Comparison of ENCODE assay signal across 3 worm cellular contexts in genomic region chrII:10168905-10169782, ce11.
TF ChIP-seq lines count a peak whose summit lies in the region.

TSS of gene daf-19 (minus strand) at chrII:10169346.

TF ChIP-seq in whole organism, L1 larva, 84 proteins besides CTCF, POLR2A, EP300 and RAD21 (continued from another document and continues in another):
- TF ChIP-seq nhr-71 (tag; optimal IDR thresholded peaks at IDR 0.05; lab: Kevin White, UChicago) (peak; percentile 66), skn-1 (tag; optimal IDR thresholded peaks at IDR 0.05; lab: Kevin White, UChicago) (peak; percentile 49), lsy-2 (tag; optimal IDR thresholded peaks at IDR 0.05; lab: Kevin White, UChicago) (peak; percentile 48 to 59), unc-98 (GFP tag; IDR thresholded peaks at IDR 0.05; lab: Robert Waterston, UW) (no peak), zip-4 (GFP tag; optimal IDR thresholded peaks at IDR 0.05; lab: Kevin White, UChicago) (peak; percentile 3), ceh-63 (GFP tag; optimal IDR thresholded peaks at IDR 0.05; lab: Kevin White, UChicago) (no peak), grh-1 (GFP tag; IDR thresholded peaks at IDR 0.05; lab: Robert Waterston, UW) (no peak), alr-1 (tag; optimal IDR thresholded peaks at IDR 0.05; lab: Kevin White, UChicago; ENCODE audit: borderline replicate concordance) (no peak), unc-30 (tag; optimal IDR thresholded peaks at IDR 0.05; lab: Kevin White, UChicago) (no peak), ztf-4 (tag; optimal IDR thresholded peaks at IDR 0.05; lab: Kevin White, UChicago) (no peak), nhr-20 (tag; optimal IDR thresholded peaks at IDR 0.05; lab: Kevin White, UChicago) (peak; percentile 52), lin-14 (GFP tag; optimal IDR thresholded peaks at IDR 0.05; lab: Kevin White, UChicago) (peak; percentile 76), unc-62 (GFP tag; optimal IDR thresholded peaks at IDR 0.05; lab: Kevin White, UChicago) (no peak), nhr-237 (tag; optimal IDR thresholded peaks at IDR 0.05; lab: Kevin White, UChicago) (no peak), zag-1 (tag; optimal IDR thresholded peaks at IDR 0.05; lab: Kevin White, UChicago) (no peak), ets-5 (GFP tag; IDR thresholded peaks at IDR 0.05; lab: Robert Waterston, UW) (no peak), egl-13 (tag; optimal IDR thresholded peaks at IDR 0.05; lab: Kevin White, UChicago) (peak; percentile 75), xbp-1 (tag; optimal IDR thresholded peaks at IDR 0.05; lab: Kevin White, UChicago) (peak; percentile 30), efl-3 (GFP tag; optimal IDR thresholded peaks at IDR 0.05; lab: Kevin White, UChicago) (no peak), vab-15 (tag; optimal IDR thresholded peaks at IDR 0.05; lab: Kevin White, UChicago) (no peak), unc-86 (tag; optimal IDR thresholded peaks at IDR 0.05; lab: Kevin White, UChicago) (peak; percentile 52), nhr-84 (tag; optimal IDR thresholded peaks at IDR 0.05; lab: Kevin White, UChicago) (no peak), elt-3 (tag; optimal IDR thresholded peaks at IDR 0.05; lab: Kevin White, UChicago) (peak in 2 of 6 experiments; percentile 28 to 88), hlh-17 (GFP tag; optimal IDR thresholded peaks at IDR 0.05; lab: Kevin White, UChicago; ENCODE audit: borderline replicate concordance) (no peak), nhr-19 (GFP tag; conservative IDR thresholded peaks at IDR 0.05; lab: Robert Waterston, UW) (peak; percentile 30; the same call in 1 of the 2 replicates), egl-27 (tag; optimal IDR thresholded peaks at IDR 0.05; lab: Kevin White, UChicago) (no peak), jun-1 (tag; optimal IDR thresholded peaks at IDR 0.05; lab: Kevin White, UChicago) (peak; percentile 11), pqm-1 (tag; optimal IDR thresholded peaks at IDR 0.05; lab: Kevin White, UChicago) (no peak), tbx-2 (tag; optimal IDR thresholded peaks at IDR 0.05; lab: Kevin White, UChicago) (peak; percentile 45), mep-1 (tag; optimal IDR thresholded peaks at IDR 0.05; lab: Kevin White, UChicago) (peak; percentile 55), fkh-10 (GFP tag; optimal IDR thresholded peaks at IDR 0.05; lab: Kevin White, UChicago) (peak; percentile 35), fkh-8 (tag; optimal IDR thresholded peaks at IDR 0.05; lab: Kevin White, UChicago) (peak; percentile 96), snu-23 (GFP tag; optimal IDR thresholded peaks at IDR 0.05; lab: Kevin White, UChicago) (peak; percentile 70), pax-3 (tag; optimal IDR thresholded peaks at IDR 0.05; lab: Kevin White, UChicago) (peak; percentile 60), lin-35 (GFP tag; optimal IDR thresholded peaks at IDR 0.05; lab: Kevin White, UChicago) (peak; percentile 28 to 50), ceh-82 (tag; optimal IDR thresholded peaks at IDR 0.05; lab: Kevin White, UChicago) (peak in 2 of 3 experiments; percentile 30 to 71), fkh-4 (tag; optimal IDR thresholded peaks at IDR 0.05; lab: Kevin White, UChicago; ENCODE audit: borderline replicate concordance) (no peak), nhr-12 (tag; optimal IDR thresholded peaks at IDR 0.05; lab: Kevin White, UChicago) (no peak), nhr-76 (tag; optimal IDR thresholded peaks at IDR 0.05; lab: Kevin White, UChicago) (no peak), lir-3 (tag; optimal IDR thresholded peaks at IDR 0.05; lab: Kevin White, UChicago; ENCODE audit: poor library complexity) (peak; percentile 16), rnt-1 (tag; optimal IDR thresholded peaks at IDR 0.05; lab: Kevin White, UChicago) (peak; percentile 50), ama-1 (optimal IDR thresholded peaks at IDR 0.05; lab: Kevin White, UChicago) (peak; percentile 34), nhr-47 (tag; optimal IDR thresholded peaks at IDR 0.05; lab: Kevin White, UChicago) (peak; percentile 77), sox-4 (tag; optimal IDR thresholded peaks at IDR 0.05; lab: Kevin White, UChicago) (peak; percentile 51)

TF ChIP-seq in whole organism, L3 larva, 47 proteins besides CTCF, POLR2A, EP300 and RAD21 (continued from another document):
- peak; percentile 7 for TF ChIP-seq nhr-25 (tag; optimal IDR thresholded peaks at IDR 0.05; lab: Kevin White, UChicago)
- no peak for TF ChIP-seq nhr-43 (tag; optimal IDR thresholded peaks at IDR 0.05; lab: Kevin White, UChicago; ENCODE audit: poor library complexity, severe bottlenecking)
- TF ChIP-seq nhr-11 (tag; optimal IDR thresholded peaks at IDR 0.05; lab: Kevin White, UChicago): peak; percentile 95
- TF ChIP-seq ama-1 (optimal IDR thresholded peaks at IDR 0.05; lab: Kevin White, UChicago): peak; percentile 38
- no peak for TF ChIP-seq nhr-12 (tag; optimal IDR thresholded peaks at IDR 0.05; lab: Kevin White, UChicago)
- TF ChIP-seq ceh-28 (tag; optimal IDR thresholded peaks at IDR 0.05; lab: Kevin White, UChicago): no peak
- peak; percentile 4 for TF ChIP-seq fkh-10 (GFP tag; optimal IDR thresholded peaks at IDR 0.05; lab: Kevin White, UChicago)
- peak; percentile 43 for TF ChIP-seq lin-39 (tag; optimal IDR thresholded peaks at IDR 0.05; lab: Kevin White, UChicago)

TF ChIP-seq in whole organism, young adult, 124 proteins besides CTCF, POLR2A, EP300 and RAD21 (continued from another document):
- peak; percentile 57 for TF ChIP-seq dox-1 (GFP tag; IDR thresholded peaks at IDR 0.05; lab: Robert Waterston, UW)
- TF ChIP-seq F22D6.2 (tag; optimal IDR thresholded peaks at IDR 0.05; lab: Kevin White, UChicago): no peak
- no peak for TF ChIP-seq ceh-40 (GFP tag; IDR thresholded peaks at IDR 0.05; lab: Robert Waterston, UW)
- no peak for TF ChIP-seq ccch-3 (GFP tag; optimal IDR thresholded peaks at IDR 0.05; lab: Kevin White, UChicago)
- TF ChIP-seq nhr-80 (tag; optimal IDR thresholded peaks at IDR 0.05; lab: Kevin White, UChicago): peak; percentile 35
- TF ChIP-seq xnd-1 (tag; optimal IDR thresholded peaks at IDR 0.05; lab: Kevin White, UChicago): no peak
- TF ChIP-seq aptf-3 (GFP tag; IDR thresholded peaks at IDR 0.05; lab: Robert Waterston, UW): no peak
- no peak for TF ChIP-seq ceh-91 (GFP tag; IDR thresholded peaks at IDR 0.05; lab: Robert Waterston, UW)
- TF ChIP-seq nfya-1 (tag; optimal IDR thresholded peaks at IDR 0.05; lab: Kevin White, UChicago; ENCODE audit: borderline replicate concordance, insufficient read depth): no peak
- peak; percentile 23; the same call in 1 of the 2 replicates for TF ChIP-seq madf-6 (GFP tag; IDR thresholded peaks at IDR 0.05; lab: Robert Waterston, UW)
- TF ChIP-seq ekl-4 (GFP tag; IDR thresholded peaks at IDR 0.05; lab: Robert Waterston, UW): 0 out of 2 replicates have a peak, but pooled peaks have one; percentile 33
- peak; percentile 64; the same call in 1 of the 2 replicates for TF ChIP-seq hmg-1.2 (GFP tag; IDR thresholded peaks at IDR 0.05; lab: Robert Waterston, UW)
- no peak for TF ChIP-seq attf-6 (GFP tag; IDR thresholded peaks at IDR 0.05; lab: Robert Waterston, UW)
- 0 out of 2 replicates have a peak, but pooled peaks have one; percentile 21 for TF ChIP-seq B0336.3 (GFP tag; IDR thresholded peaks at IDR 0.05; lab: Robert Waterston, UW)
- no peak for TF ChIP-seq F57A8.1 (GFP tag; optimal IDR thresholded peaks at IDR 0.05; lab: Kevin White, UChicago)
- TF ChIP-seq T07F8.4 (tag; optimal IDR thresholded peaks at IDR 0.05; lab: Kevin White, UChicago): no peak
- no peak for TF ChIP-seq madf-3 (GFP tag; IDR thresholded peaks at IDR 0.05; lab: Robert Waterston, UW)
- no peak for TF ChIP-seq hsf-1 (GFP tag; IDR thresholded peaks at IDR 0.05; lab: Robert Waterston, UW)
- no peak for TF ChIP-seq efl-1 (GFP tag; optimal IDR thresholded peaks at IDR 0.05; lab: Kevin White, UChicago)
